Worm (Caenorhabditis elegans) whole organism, dauer: ENCODE measurements around the gene rfip-1.
"Not testable (repeated sequence)": the region's sequence is repeated elsewhere in the genome, so short reads cannot be mapped to it uniquely, and the experiment has no call there.

Experiments used
- unc-62 ChIP-seq: sonication (generic microtip); optimal IDR thresholded peaks from 2 replicates; lab custom pipeline; 2017; ENCODE audit warnings: missing biosample characterization, missing genetic modification reagents, missing genetic modification characterization

Gene rfip-1

DNA sequence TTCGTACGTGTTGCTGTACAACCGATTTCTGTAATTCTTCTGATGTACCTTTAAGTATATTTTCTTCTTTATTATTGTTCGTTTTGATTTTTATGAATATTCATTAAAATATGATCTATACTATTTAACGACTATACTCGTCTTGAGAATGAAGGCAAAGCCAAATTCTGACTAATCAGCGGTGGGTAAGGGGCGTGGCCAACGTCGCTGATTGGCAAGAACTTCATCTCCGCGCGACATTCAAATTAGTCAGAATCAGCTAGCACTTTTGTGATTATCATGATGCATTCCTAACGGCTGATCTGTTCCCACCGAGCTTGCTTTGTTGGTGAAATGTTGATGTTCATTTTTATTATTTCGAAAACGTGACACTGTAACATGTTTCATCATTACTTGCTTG is 17.4 kb upstream of the rfip-1 start:
- TF ChIP-seq unc-62 (GFP tag; lab: Kevin White, UChicago): no peak

DNA sequence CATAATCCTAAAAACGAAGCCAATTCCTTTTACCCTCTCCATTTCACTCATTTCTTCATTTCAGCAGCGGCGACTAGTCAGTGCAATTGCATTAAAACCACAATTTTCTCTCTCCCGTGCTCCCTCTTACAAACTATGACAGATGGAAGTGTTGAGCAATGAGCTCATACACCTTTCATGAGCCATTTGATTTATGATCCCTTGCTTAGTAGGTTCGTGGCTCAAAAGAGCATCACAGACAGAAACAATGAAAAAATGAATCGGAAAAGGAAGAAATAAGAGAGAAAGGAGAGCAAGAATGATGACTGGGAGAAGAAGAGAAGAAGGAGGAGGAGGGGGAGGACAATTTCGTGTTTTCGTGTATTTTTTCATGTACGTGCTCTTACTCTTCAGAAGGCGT is 12.8 kb upstream of the rfip-1 start:
- no peak for TF ChIP-seq unc-62 (GFP tag; lab: Kevin White, UChicago)

- no peak for TF ChIP-seq unc-62 (GFP tag; lab: Kevin White, UChicago)
Observed at ce11 chrII:5872414-5872813, 11.9 kb upstream of the rfip-1 start.

- no peak for TF ChIP-seq unc-62 (GFP tag; lab: Kevin White, UChicago)
Observed at ce11 chrII:5873564-5874070, 10.7 kb upstream of the rfip-1 start, which contains the start of gene tex-2. tex-2 (minus strand) TSS chrII:5873614.

DNA sequence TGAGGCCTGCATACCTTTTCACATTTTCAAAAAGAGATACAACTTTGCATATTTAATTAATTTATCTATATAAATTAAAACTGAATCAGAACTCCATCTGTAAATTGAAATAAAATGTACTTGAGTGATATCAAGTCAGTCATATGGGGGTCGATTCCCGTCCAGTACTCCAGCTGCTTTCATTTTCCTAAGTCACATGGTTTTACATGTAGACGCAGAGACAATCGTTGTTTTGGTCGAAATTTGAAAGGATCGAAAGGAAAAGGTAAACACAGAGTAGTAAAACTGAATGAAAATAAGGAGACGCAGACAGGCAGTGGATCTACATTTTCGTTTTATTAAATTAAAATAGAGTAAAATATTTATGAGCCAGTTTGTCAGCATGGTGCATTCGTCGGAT is 10.2 kb upstream of the rfip-1 start:
- no peak for TF ChIP-seq unc-62 (GFP tag; lab: Kevin White, UChicago)

DNA sequence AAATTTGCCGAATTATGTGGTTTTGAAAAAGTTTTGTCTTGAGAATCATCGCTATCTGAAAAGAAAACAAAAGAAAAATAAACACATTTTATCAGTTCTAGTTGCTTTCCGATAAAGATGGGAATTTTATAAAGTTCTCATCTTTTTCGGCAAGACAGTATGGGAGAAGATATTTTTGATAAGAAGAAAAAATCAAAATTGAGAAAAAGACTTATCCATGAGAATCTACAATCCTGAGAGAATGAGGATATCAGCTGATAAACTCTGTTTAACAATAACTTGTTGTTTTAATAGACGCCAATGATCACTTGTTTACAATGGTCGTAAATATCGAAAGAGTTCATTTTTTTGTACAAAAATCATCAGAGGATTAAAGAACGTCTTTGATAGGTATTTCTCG is 8.3 kb upstream of the rfip-1 start, which contains the start of gene F55C12.6:
Gene F55C12.6 (minus strand): TSS at position 101 of the 400 bp plus-strand sequence.
- TF ChIP-seq unc-62 (GFP tag; lab: Kevin White, UChicago): no peak

DNA sequence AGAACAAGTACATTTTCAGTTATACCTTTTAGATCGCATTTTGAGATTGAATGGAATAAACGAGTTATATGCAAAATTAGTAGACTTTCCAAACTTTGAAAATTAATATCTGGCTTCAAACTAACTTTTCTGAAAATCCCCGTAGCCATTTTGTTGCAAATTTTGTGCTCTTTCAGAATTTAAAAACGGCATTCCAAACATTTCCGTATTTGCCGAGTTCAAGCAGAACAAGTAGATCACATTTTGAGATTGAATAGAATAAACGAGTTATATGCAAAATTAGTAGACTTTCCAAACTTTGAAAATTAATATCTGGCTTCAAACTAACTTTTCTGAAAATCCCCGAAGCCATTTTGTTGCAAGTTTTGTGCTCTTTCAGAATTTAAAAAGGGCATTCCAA is 7.8 kb upstream of the rfip-1 start, which contains the start of gene F55C12.2:
Gene F55C12.2 (plus strand): TSS at position 301 of the 400 bp plus-strand sequence.
- not testable (repeated sequence) for TF ChIP-seq unc-62 (GFP tag; lab: Kevin White, UChicago)

DNA sequence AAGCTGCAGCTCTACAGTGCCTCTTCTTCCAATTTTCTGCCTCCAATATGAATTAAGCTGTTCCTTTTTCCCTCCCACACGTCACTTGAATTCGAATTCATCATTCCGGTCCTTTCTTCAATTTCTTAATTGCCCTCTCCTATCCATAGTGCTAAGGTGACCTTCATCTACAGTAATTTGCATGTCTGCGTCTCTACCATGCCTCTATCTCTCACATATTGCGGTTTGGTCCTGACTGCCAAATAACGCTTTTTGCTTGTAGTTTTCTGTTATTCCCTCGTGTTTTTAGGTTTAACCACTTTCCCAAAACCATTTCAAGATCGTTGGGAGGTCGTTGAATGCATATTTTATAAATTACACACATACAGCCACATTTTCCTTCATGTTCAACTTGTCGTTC is 3.7 kb upstream of the rfip-1 start:
- no peak for TF ChIP-seq unc-62 (GFP tag; lab: Kevin White, UChicago)

- TF ChIP-seq unc-62 (GFP tag; lab: Kevin White, UChicago): no peak
Observed at ce11 chrII:5885966-5886621, 1.7 kb downstream of the rfip-1 start.

DNA sequence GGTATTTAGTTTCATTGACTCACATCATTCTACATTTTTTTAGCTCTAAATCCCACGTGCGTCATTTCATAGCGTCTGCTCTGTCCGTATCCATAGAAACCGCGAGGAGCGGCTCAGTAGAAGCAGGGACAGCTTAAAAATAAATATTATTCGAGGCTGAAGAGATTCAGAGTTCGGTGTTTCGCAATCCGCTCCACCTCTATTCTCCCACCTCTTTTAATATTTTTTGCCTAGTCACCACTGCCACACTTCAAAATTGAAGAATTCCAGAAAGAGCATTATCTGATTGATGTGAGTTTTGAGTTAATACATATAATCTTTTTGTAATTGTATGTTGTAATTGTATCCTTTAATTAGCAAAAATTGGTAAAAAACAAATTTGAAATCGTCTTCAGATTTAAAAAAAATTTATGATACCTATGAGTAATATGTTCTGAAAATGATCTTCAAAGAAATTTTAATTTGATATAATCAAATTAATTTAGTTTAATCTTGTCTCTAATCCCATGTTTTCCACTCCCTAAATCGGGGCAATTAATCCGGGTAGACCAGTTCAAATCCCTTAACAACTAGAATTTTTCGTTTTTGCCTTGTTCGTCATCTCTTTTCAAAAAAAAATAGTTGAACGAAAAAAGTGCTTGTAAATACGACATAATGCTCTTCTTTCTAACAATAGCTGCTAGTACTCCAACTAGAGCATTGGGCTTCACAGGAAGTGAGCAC is 5.2 kb downstream of the rfip-1 start:
- no peak for TF ChIP-seq unc-62 (GFP tag; lab: Kevin White, UChicago)

DNA sequence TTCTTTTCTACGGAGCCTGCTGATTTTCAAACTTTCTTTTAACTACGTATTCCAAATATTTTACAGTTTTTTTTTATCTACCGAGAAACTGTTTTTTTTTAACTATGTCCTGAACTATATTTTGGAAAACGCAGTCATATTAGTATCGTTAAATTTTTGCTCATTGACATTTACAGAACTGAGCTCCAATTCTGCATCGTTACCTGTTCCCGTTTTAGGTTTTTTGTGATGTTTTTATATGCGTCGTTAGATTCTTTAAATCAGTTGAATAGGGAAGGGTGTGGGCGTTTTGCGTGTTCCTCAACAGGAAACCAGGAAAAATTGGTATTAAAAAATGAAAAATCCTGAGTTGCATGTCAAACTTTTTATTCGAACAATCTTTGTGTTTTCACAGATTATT is 8.5 kb downstream of the rfip-1 start:
- no peak for TF ChIP-seq unc-62 (GFP tag; lab: Kevin White, UChicago)

DNA sequence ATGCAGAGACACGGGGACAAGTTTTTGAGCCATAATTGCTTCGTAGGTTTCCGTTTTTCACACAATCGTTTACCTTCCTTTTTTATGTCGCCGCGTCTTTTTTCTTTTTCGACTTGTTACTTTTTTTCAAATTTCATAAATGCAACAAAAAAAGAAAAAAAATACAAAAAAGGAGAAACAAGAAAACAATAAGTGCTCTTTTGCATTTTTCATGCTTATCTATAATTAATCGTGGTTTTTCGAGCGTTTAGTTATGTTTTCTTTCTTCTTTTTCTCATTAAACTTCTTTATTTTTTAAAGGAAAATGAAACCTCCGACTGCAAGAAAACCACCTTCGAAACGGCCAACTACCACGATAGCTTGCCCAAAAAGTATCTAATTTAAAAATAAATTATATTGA is 11.5 kb downstream of the rfip-1 start, which contains the start of gene F59G1.4:
Gene F59G1.4 (plus strand): TSS at position 301 of the 400 bp plus-strand sequence.
- no peak for TF ChIP-seq unc-62 (GFP tag; lab: Kevin White, UChicago)

ce11 chrII:5896512-5896911 is 12.2 kb downstream of the rfip-1 start:
- TF ChIP-seq unc-62 (GFP tag; lab: Kevin White, UChicago): no peak

- no peak for TF ChIP-seq unc-62 (GFP tag; lab: Kevin White, UChicago)
Observed at ce11 chrII:5899080-5899479, 14.7 kb downstream of the rfip-1 start.

DNA sequence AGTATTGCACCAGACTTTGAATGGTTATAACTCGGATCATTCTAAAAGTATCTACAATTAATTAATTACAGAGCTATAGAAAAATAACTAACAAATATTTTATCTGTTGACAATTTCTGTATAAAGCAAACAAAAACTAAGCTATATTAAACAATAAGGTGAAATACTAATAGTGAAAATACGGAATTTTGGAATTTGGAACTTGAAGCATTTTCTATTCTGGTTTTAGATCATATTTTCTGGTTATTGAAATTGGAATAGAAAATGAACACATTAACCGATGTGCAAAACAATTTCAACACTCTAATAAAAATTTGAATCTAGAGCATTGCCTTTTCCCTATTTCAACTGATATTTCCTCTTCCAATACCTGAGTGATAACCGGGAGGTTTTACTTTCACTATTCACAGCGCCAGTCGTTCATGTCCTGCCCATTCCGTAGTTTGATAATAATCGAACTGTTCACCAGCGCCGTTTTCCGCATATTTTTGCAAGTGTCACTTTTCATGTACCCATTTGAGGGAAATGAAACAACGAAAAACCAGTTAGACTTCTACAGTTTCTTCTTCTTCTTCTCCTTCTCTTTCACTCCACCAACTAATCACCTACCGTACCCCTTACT is 15.6 kb downstream of the rfip-1 start:
- no peak for TF ChIP-seq unc-62 (GFP tag; lab: Kevin White, UChicago)
